Worm (Caenorhabditis elegans) whole organism, midembryonic: ENCODE measurements around the gene rab-1.

Experiments used
- T22C8.4 ChIP-seq: fragments of 200-800 bp; sonication (Bioruptor generic); IDR thresholded peaks from 2 replicates; pipeline ENCODE4 v1.3.6; 2022; ENCODE audit warnings: missing genetic modification characterization, missing compliant biosample characterization
- cog-1 ChIP-seq: sonication (generic microtip); optimal IDR thresholded peaks from 2 replicates; lab custom pipeline; 2016; ENCODE audit warnings: missing genetic modification characterization, missing compliant biosample characterization
- flt-1 ChIP-seq: fragments of 200-800 bp; sonication (Bioruptor generic); IDR thresholded peaks from 2 replicates; pipeline ENCODE4 v1.3.6; 2022; ENCODE audit warnings: missing genetic modification characterization, missing compliant biosample characterization
- klf-2 ChIP-seq: fragments of 200-800 bp; sonication (Bioruptor generic); conservative IDR thresholded peaks from 2 replicates; pipeline ENCODE4 v1.3.6; 2022; ENCODE audit warnings: missing genetic modification reagents, missing genetic modification characterization, missing compliant biosample characterization
- med-1 ChIP-seq: sonication (generic microtip); optimal IDR thresholded peaks from 2 replicates; lab custom pipeline; 2017; ENCODE audit warnings: missing genetic modification characterization, mild to moderate bottlenecking, missing compliant biosample characterization, antibody characterized with exemption, missing genetic modification reagents; ENCODE audit not compliant: insufficient read depth
- ref-1 ChIP-seq: fragments of 200-800 bp; sonication (Bioruptor generic); conservative IDR thresholded peaks from 2 replicates; pipeline ENCODE4 v1.3.6; 2022; ENCODE audit warnings: missing genetic modification reagents, missing genetic modification characterization, missing compliant biosample characterization
- tab-1 ChIP-seq: fragments of 200-800 bp; sonication (Bioruptor generic); IDR thresholded peaks from 2 replicates; pipeline ENCODE4 v1.3.6; 2022; ENCODE audit warnings: missing genetic modification characterization, missing compliant biosample characterization
- ztf-23 ChIP-seq: fragments of 200-800 bp; sonication (Bioruptor generic); IDR thresholded peaks from 2 replicates; pipeline ENCODE4 v1.3.6; 2022; ENCODE audit warnings: missing genetic modification reagents, missing genetic modification characterization, missing compliant biosample characterization

- TF ChIP-seq ztf-23 (GFP tag; lab: Robert Waterston, UW) (no peak), T22C8.4 (GFP tag; lab: Robert Waterston, UW) (no peak), cog-1 (no peak), med-1 (GFP tag; lab: Kevin White, UChicago) (no peak), klf-2 (no peak), ref-1 (GFP tag; lab: Robert Waterston, UW) (no peak), tab-1 (GFP tag; lab: Robert Waterston, UW) (no peak), flt-1 (GFP tag; lab: Robert Waterston, UW) (no peak)
Measured at ce11 chrV:1263078-1263732, 584 bp downstream of the rab-1 start.
